Worm (Caenorhabditis elegans): ENCODE data around the gene Y58A7A.3.

DNA sequence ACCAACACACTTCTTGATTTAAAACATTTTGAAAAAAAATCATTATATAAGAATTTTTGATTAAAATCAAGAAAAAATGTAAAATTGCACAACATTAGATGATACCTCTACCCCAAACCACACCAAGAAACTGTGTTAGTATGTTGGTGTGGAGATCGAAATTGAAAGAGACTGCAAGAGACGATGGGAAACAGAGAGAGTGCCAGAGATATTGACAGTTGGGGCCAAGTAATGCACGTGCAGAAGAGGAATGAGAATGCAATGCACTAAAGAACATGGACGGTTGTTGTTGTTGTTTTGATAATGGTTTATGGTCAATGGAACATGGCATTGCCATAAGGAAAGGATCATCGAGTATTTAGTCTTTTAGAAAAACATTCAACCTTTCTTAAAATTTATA lies 48.5 kb downstream of the Y58A7A.3 start:
- TF ChIP-seq him-1 (tag; optimal IDR thresholded peaks at IDR 0.05), result no peak
- no peak for TF ChIP-seq W03F9.2 (tag; optimal IDR thresholded peaks at IDR 0.05)
